Worm (Caenorhabditis elegans): ENCODE results near the gene his-31.

Gene his-31

DNA sequence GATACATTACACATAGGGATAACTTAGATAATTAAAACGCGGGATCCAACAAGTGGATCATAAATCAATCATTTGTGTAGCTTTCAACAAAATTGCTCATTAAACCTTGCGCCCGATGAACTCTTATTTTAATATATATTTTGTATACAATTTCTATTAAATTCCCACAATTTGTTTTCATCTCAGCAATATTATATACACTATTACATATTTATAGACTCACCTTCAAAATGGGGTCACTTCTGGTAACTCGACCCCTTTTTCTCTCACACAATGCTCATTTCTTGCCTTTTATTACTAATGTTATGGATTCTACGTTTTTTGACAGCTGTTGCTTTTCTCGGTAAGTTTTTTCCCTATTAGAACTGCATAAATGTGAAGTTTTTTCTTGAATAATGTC is 5.9 kb upstream of the his-31 start, which contains the start of gene lgc-6:
Gene lgc-6 (plus strand): TSS at position 301 of the 400 bp plus-strand sequence.
- no peak for TF ChIP-seq R02D3.7 (tag; optimal IDR thresholded peaks at IDR 0.05)
- no peak for TF ChIP-seq snpc-1.2 (GFP tag; IDR thresholded peaks at IDR 0.05)

DNA sequence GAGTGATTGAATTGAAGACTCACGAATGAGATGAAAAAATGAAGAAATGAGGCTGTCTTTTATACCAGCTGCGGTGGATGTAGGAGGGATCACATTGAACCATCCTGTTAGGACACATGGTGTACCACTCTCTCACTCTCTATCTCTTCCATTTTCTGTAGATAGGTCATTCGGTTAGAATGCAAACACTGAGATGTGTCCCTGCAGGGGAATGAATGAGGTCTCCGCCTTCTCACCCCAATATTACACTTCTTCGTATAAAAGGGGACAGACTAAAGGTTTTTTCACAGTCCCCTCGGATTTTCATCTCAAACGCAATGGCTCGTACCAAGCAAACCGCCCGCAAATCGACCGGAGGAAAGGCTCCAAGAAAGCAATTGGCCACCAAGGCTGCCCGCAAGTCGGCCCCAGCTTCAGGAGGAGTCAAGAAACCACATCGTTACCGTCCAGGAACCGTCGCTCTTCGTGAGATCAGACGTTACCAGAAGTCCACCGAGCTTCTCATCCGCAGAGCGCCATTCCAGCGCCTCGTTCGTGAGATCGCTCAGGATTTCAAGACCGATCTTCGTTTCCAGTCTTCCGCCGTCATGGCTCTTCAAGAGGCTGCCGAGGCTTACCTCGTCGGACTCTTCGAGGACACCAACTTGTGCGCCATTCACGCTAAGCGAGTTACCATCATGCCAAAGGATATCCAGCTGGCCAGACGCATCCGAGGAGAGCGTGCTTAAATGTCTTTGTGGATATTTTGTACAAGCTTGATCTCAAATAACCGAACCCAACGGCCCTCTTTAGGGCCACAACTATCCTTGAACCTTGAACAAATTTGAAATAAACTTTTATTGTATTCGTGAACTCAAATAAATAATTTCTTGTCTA is 443 bp upstream of the his-31 start, which contains the start of gene his-32:
Gene his-32 (plus strand): TSS at position 318 of the 876 bp plus-strand sequence.
- TF ChIP-seq mdt-29 (GFP tag; IDR thresholded peaks at IDR 0.05) (no peak), rbr-2 (tag; optimal IDR thresholded peaks at IDR 0.05) (peak; percentile 69), daf-12 (tag; optimal IDR thresholded peaks at IDR 0.05) (no peak), nhr-25 (tag; optimal IDR thresholded peaks at IDR 0.05; ENCODE audit: borderline replicate concordance, insufficient read depth) (peak; percentile 92), mep-1 (tag; optimal IDR thresholded peaks at IDR 0.05) (peak; percentile 91), snpc-4 (tag; optimal IDR thresholded peaks at IDR 0.05) (no peak), aly-2 (tag; optimal IDR thresholded peaks at IDR 0.05) (no peak), ceh-28 (tag; optimal IDR thresholded peaks at IDR 0.05) (no peak), F44E2.7 (GFP tag; IDR thresholded peaks at IDR 0.05) (no peak), nhr-28 (tag; optimal IDR thresholded peaks at IDR 0.05) (no peak), nhr-6 (tag; optimal IDR thresholded peaks at IDR 0.05) (peak; percentile 85), set-16 (GFP tag; IDR thresholded peaks at IDR 0.05) (peak; percentile 78; the same call in 1 of the 2 replicates), aha-1 (tag) (peak; percentile 15), duxl-1 (tag; optimal IDR thresholded peaks at IDR 0.05; ENCODE audit: poor library complexity) (peak; percentile 20), ceh-44 (GFP tag; IDR thresholded peaks at IDR 0.05) (no peak), lin-13 (GFP tag; optimal IDR thresholded peaks at IDR 0.05) (no peak), unc-62 (GFP tag; optimal IDR thresholded peaks at IDR 0.05 in 1 of 2) (peak in 1 of 2 experiments; percentile 56), unc-62 (tag; optimal IDR thresholded peaks at IDR 0.05) (no peak), dpl-1 (GFP tag; optimal IDR thresholded peaks at IDR 0.05) (peak; percentile 0)

DNA sequence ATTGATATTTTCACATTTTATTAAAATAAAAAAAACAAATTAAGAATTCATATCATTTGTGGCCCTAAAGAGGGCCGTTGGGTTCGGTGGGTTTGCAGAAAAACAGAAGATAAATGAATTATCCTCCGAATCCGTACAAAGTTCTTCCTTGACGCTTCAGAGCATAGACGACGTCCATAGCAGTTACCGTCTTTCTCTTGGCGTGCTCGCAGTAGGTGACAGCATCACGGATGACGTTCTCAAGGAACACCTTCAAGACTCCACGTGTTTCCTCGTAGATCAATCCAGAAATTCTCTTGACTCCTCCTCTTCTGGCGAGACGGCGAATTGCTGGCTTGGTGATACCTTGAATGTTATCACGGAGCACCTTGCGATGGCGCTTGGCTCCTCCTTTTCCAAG is 229 bp downstream of the his-31 start:
- no peak for TF ChIP-seq mdt-29 (GFP tag; IDR thresholded peaks at IDR 0.05)
- TF ChIP-seq ztf-7 (tag; optimal IDR thresholded peaks at IDR 0.05): no peak
- TF ChIP-seq jun-1 (tag; optimal IDR thresholded peaks at IDR 0.05): no peak
- TF ChIP-seq daf-12 (tag; optimal IDR thresholded peaks at IDR 0.05): no peak
- TF ChIP-seq nhr-111 (GFP tag; optimal IDR thresholded peaks at IDR 0.05): no peak
- TF ChIP-seq nhr-102 (tag; optimal IDR thresholded peaks at IDR 0.05): no peak
- TF ChIP-seq ceh-82 (tag; optimal IDR thresholded peaks at IDR 0.05): no peak
- TF ChIP-seq F44E2.7 (GFP tag; IDR thresholded peaks at IDR 0.05): no peak
- TF ChIP-seq hif-1 (tag; optimal IDR thresholded peaks at IDR 0.05): no peak
- TF ChIP-seq ztf-11 (tag; optimal IDR thresholded peaks at IDR 0.05): no peak
- TF ChIP-seq skn-1 (tag; optimal IDR thresholded peaks at IDR 0.05): no peak
- no peak for TF ChIP-seq attf-4 (tag; optimal IDR thresholded peaks at IDR 0.05)
- no peak for TF ChIP-seq mep-1 (tag; optimal IDR thresholded peaks at IDR 0.05)

DNA sequence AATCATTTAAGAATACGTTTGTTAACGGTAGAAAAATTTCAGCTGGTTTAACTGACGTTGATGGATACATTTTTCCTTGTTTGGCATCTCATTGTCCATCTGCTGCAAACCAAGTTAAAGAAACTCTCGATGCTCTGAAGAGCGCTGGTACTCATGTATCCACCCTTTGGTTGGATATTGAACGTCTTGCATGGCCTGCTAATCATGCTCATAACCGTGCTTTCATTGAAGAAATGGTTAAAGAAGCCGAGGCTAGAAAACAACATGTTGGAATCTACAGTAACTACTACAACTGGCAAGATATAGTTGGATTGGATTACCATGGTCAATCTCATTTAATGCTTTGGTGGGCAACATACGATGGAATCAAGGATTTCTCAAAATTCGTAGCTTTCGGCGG is 749 bp downstream of the his-31 start:
- TF ChIP-seq unc-62 (GFP tag; optimal IDR thresholded peaks at IDR 0.05 in 1 of 2) (peak in 1 of 2 experiments; percentile 97), unc-62 (tag; optimal IDR thresholded peaks at IDR 0.05) (no peak), Y5F2A.4 (GFP tag; optimal IDR thresholded peaks at IDR 0.05) (no peak)

DNA sequence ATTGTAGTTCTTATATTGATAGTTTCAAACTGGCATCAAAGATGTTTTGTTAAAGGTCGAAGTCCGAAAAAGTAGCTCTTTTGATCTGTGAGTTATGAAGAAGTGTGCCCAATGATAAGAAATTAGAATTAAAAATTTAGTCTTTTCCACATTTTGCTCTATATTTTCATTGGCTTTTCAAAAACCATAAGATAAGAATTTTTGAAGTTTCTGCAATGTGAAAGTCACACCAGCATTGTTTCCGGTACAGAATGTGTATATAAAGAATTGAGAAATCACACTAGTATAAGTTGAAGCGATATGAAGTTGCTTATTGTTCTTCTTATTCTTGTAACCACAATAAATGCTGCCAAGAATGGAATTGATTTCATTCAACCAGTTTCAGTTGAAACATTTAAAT is 1.3 kb downstream of the his-31 start, which contains the start of gene lys-10:
Gene lys-10 (plus strand): TSS at position 301 of the 400 bp plus-strand sequence.
- TF ChIP-seq nhr-11 (tag; optimal IDR thresholded peaks at IDR 0.05): no peak
- no peak for TF ChIP-seq pqm-1 (tag; optimal IDR thresholded peaks at IDR 0.05)
- TF ChIP-seq zag-1 (tag; optimal IDR thresholded peaks at IDR 0.05): no peak
- TF ChIP-seq Y48G9A.11 (GFP tag; IDR thresholded peaks at IDR 0.05): no peak
- TF ChIP-seq hmg-1.1 (GFP tag; IDR thresholded peaks at IDR 0.05): no peak
- no peak for TF ChIP-seq F49E8.2 (tag; optimal IDR thresholded peaks at IDR 0.05; ENCODE audit: borderline replicate concordance)
- no peak for TF ChIP-seq ama-1 (optimal IDR thresholded peaks at IDR 0.05)
- no peak for TF ChIP-seq zfp-3 (GFP tag; conservative IDR thresholded peaks at IDR 0.05)
- TF ChIP-seq daf-19 (GFP tag; conservative IDR thresholded peaks at IDR 0.05): no peak
- TF ChIP-seq daf-8 (GFP tag; IDR thresholded peaks at IDR 0.05): no peak
- no peak for TF ChIP-seq unc-130 (GFP tag; optimal IDR thresholded peaks at IDR 0.05)
- no peak for TF ChIP-seq F26F4.8 (GFP tag; conservative IDR thresholded peaks at IDR 0.05)
- no peak for TF ChIP-seq ztf-11 (tag; optimal IDR thresholded peaks at IDR 0.05)
- no peak for TF ChIP-seq mep-1 (tag; optimal IDR thresholded peaks at IDR 0.05)

All from whole organism, L4 larva.